Worm (Caenorhabditis elegans) whole organism, midembryonic: ENCODE measurements around the gene R09H10.5.

Source experiments
- T22C8.4 ChIP-seq: fragments of 200-800 bp; sonication (Bioruptor generic); IDR thresholded peaks from 2 replicates; pipeline ENCODE4 v1.3.6; 2022; ENCODE audit warnings: missing genetic modification characterization, missing compliant biosample characterization
- cog-1 ChIP-seq: sonication (generic microtip); optimal IDR thresholded peaks from 2 replicates; lab custom pipeline; 2016; ENCODE audit warnings: missing genetic modification characterization, missing compliant biosample characterization
- flt-1 ChIP-seq: fragments of 200-800 bp; sonication (Bioruptor generic); IDR thresholded peaks from 2 replicates; pipeline ENCODE4 v1.3.6; 2022; ENCODE audit warnings: missing genetic modification characterization, missing compliant biosample characterization
- klf-2 ChIP-seq: fragments of 200-800 bp; sonication (Bioruptor generic); conservative IDR thresholded peaks from 2 replicates; pipeline ENCODE4 v1.3.6; 2022; ENCODE audit warnings: missing genetic modification reagents, missing genetic modification characterization, missing compliant biosample characterization
- med-1 ChIP-seq: sonication (generic microtip); optimal IDR thresholded peaks from 2 replicates; lab custom pipeline; 2017; ENCODE audit warnings: missing genetic modification characterization, mild to moderate bottlenecking, missing compliant biosample characterization, antibody characterized with exemption, missing genetic modification reagents; ENCODE audit not compliant: insufficient read depth
- ref-1 ChIP-seq: fragments of 200-800 bp; sonication (Bioruptor generic); conservative IDR thresholded peaks from 2 replicates; pipeline ENCODE4 v1.3.6; 2022; ENCODE audit warnings: missing genetic modification reagents, missing genetic modification characterization, missing compliant biosample characterization
- tab-1 ChIP-seq: fragments of 200-800 bp; sonication (Bioruptor generic); IDR thresholded peaks from 2 replicates; pipeline ENCODE4 v1.3.6; 2022; ENCODE audit warnings: missing genetic modification characterization, missing compliant biosample characterization
- ztf-23 ChIP-seq: fragments of 200-800 bp; sonication (Bioruptor generic); IDR thresholded peaks from 2 replicates; pipeline ENCODE4 v1.3.6; 2022; ENCODE audit warnings: missing genetic modification reagents, missing genetic modification characterization, missing compliant biosample characterization
- ztf-29 ChIP-seq: fragments of 200-800 bp; sonication (Bioruptor generic); IDR thresholded peaks from 2 replicates; pipeline ENCODE4 v1.3.6; 2022; ENCODE audit warnings: missing genetic modification reagents, missing genetic modification characterization, missing compliant biosample characterization

R09H10.5 gene

ce11 chrIV:10630953-10631554, 2.4 kb upstream of the R09H10.5 start, which contains the start of gene F56C4.4:
Gene F56C4.4, minus strand, starts transcription at chrIV:10631267.
- TF ChIP-seq T22C8.4 (no peak), med-1 (GFP tag; lab: Kevin White, UChicago) (no peak), tab-1 (no peak), klf-2 (GFP tag; lab: Robert Waterston, UW) (no peak), flt-1 (no peak), cog-1 (tag; lab: Kevin White, UChicago) (no peak), ztf-23 (no peak), ztf-29 (GFP tag; lab: Robert Waterston, UW) (no peak), ref-1 (no peak)

DNA sequence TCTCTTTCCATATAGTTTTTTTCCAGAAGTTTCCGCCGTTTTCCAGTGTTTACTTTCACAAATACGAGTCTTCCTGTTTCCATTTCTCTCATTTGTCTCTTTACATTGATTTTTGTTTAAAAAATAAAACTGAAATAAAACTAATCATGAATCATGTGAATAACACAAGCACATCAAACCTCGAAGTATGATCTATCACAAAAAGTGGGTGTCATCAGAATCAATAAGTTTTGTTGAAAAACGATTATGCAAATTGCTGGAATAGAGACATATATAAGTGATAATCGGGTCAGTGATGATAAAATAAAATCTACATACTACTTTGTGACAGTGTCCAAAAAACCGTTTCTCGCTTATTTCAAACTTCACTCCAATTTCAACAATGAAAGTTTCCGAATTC, 7.8 kb downstream of the R09H10.5 start, which contains the start of gene R09H10.7:
TSS of gene R09H10.7 (plus strand) at position 301 of the 400 bp plus-strand sequence.
- TF ChIP-seq tab-1 (no peak), ztf-29 (GFP tag; lab: Robert Waterston, UW) (no peak), cog-1 (tag; lab: Kevin White, UChicago) (no peak), ref-1 (no peak), T22C8.4 (no peak), klf-2 (GFP tag; lab: Robert Waterston, UW) (no peak), flt-1 (no peak), ztf-23 (no peak), med-1 (GFP tag; lab: Kevin White, UChicago) (no peak)

DNA sequence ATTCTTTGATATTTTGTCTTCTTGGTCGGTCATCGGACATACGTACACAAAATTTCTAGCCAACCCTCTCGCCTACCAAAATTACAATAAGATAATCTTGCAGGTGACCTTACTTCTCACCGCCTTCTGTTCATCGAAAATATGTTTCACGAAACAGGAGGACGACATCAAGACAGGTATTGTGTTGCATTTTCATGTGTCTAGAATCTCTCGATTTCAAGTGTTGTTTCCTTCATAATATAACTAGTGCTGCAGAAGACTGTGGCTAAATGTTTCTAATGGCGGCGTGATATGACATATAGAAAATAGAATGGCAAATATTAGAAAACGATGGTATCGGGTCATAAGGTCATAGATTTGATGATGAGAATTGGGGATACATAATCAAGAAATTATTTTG, 11.5 kb downstream of the R09H10.5 start:
- TF ChIP-seq ztf-23 = no peak
- TF ChIP-seq flt-1 = no peak
- TF ChIP-seq ref-1 = no peak
- no peak for TF ChIP-seq tab-1
- no peak for TF ChIP-seq klf-2 (GFP tag; lab: Robert Waterston, UW)
- no peak for TF ChIP-seq cog-1 (tag; lab: Kevin White, UChicago)
- no peak for TF ChIP-seq med-1 (GFP tag; lab: Kevin White, UChicago)
- TF ChIP-seq ztf-29 (GFP tag; lab: Robert Waterston, UW) = no peak
- no peak for TF ChIP-seq T22C8.4

ce11 chrIV:10616366-10616765, 12.3 kb downstream of the R09H10.5 start:
- TF ChIP-seq ztf-29 (GFP tag; lab: Robert Waterston, UW) (no peak), ref-1 (no peak), flt-1 (no peak), cog-1 (tag; lab: Kevin White, UChicago) (no peak), T22C8.4 (no peak), ztf-23 (no peak), med-1 (GFP tag; lab: Kevin White, UChicago) (no peak), klf-2 (GFP tag; lab: Robert Waterston, UW) (no peak), tab-1 (no peak)

DNA sequence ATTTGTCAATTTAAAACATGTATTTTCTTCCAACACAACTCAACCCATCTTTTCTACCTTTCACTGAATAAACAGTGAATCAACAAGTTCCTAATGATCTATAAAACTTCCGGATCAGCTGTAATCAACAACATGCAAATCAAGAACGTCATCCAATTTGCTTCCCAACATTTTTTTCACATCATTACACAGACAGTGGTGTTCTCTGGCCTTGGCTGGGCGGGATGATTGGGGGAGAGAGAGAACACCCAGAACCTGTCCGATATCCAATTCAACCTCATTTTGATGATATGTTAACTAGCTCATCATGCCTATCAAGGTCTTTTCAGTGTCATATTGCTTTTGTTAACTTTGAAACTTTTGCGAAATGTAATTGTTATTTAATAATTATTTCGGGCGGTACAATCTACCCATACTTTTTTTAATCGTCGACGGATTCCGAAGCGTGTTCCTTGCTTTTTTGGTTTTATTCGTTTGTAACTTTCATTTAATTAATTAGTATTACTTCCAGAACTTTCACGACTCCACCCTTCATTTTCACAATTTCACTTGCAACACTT, 13.6 kb downstream of the R09H10.5 start, which contains the start of gene ptr-14:
TSS of gene ptr-14 (plus strand) at position 510 of the 560 bp plus-strand sequence.
- TF ChIP-seq ztf-23 (no peak), ztf-29 (GFP tag; lab: Robert Waterston, UW) (no peak), ref-1 (no peak), tab-1 (no peak), klf-2 (GFP tag; lab: Robert Waterston, UW) (no peak), med-1 (GFP tag; lab: Kevin White, UChicago) (no peak), flt-1 (no peak), T22C8.4 (no peak), cog-1 (tag; lab: Kevin White, UChicago) (no peak)

DNA sequence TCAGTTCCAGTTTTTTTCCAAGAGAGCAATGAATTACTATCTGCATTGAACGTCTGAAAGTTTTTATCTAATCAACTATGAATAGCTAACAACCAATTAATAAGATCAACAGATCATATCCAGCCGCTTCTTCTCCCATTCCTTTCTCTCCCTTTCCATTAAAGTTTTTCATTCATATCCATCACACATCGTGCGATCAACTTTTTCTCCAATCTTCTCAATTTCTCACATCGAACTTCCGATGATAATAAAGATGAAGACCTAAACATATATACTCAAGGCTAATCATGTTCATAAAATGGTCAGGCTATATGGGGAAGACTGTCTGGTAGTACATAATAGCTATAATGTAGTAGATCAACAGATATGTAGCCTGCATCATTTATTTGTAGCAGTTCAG, 16.3 kb downstream of the R09H10.5 start:
- TF ChIP-seq ref-1 (no peak), ztf-23 (no peak), ztf-29 (GFP tag; lab: Robert Waterston, UW) (no peak), flt-1 (no peak), klf-2 (GFP tag; lab: Robert Waterston, UW) (no peak)

DNA sequence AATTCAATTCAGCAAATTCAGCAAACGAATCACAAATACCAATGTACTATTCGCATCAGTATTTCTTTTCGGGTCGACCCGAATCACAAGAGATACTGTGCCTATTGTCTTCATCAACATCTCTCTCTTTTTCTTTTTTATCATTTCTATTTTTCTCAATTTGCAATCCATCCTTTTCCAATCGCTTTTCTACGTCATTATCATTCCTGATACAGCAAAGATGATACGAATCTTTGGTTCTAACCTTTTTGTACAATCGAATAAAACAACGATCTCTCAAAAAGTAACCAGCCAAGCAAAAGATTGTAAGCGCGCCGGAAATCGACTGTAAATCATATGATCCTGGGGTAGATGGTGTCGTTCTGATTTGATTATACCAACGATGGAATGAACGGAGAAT, 18.7 kb downstream of the R09H10.5 start:
- TF ChIP-seq ztf-29 (GFP tag; lab: Robert Waterston, UW) (no peak), med-1 (GFP tag; lab: Kevin White, UChicago) (no peak), T22C8.4 (no peak), tab-1 (no peak), ref-1 (no peak), cog-1 (tag; lab: Kevin White, UChicago) (no peak), ztf-23 (no peak), flt-1 (no peak), klf-2 (GFP tag; lab: Robert Waterston, UW) (no peak)

ce11 chrIV:10608275-10608674, 20.4 kb downstream of the R09H10.5 start, which contains the start of gene R09H10.6:
Gene R09H10.6, plus strand, starts transcription at chrIV:10608575.
- TF ChIP-seq tab-1 (no peak), cog-1 (tag; lab: Kevin White, UChicago) (no peak), klf-2 (GFP tag; lab: Robert Waterston, UW) (no peak)

ce11 chrIV:10606575-10607080, 22.0 kb downstream of the R09H10.5 start, which contains the start of gene R09H10.3:
Gene R09H10.3, plus strand, starts transcription at chrIV:10607030.
- no peak for TF ChIP-seq tab-1
- TF ChIP-seq flt-1 = no peak
- no peak for TF ChIP-seq ztf-29 (GFP tag; lab: Robert Waterston, UW)
- no peak for TF ChIP-seq cog-1 (tag; lab: Kevin White, UChicago)
- TF ChIP-seq ref-1 = no peak
- TF ChIP-seq T22C8.4 = no peak
- no peak for TF ChIP-seq klf-2 (GFP tag; lab: Robert Waterston, UW)
- TF ChIP-seq med-1 (GFP tag; lab: Kevin White, UChicago) = no peak
- no peak for TF ChIP-seq ztf-23

DNA sequence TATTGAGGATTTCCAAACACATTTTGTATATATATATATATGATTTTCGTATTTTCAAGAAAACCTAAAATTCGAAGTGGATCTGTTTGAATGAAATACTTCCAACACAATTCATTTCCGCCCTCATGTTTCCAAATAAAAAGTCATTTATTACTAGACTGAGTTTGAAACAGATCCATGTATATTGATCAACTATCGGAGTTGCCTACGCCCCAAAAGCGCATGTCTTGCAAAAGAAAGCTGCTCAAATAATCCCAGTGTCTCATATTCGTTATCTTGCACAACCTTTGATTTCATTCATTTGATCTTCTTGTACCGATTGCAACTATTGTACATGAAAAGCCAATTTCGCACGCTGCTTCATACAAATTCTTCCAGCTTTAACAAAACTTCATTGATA, 26.0 kb downstream of the R09H10.5 start, which contains the start of gene R09H10.2:
TSS of gene R09H10.2 (plus strand) at position 301 of the 400 bp plus-strand sequence.
- TF ChIP-seq T22C8.4 (no peak), ztf-29 (GFP tag; lab: Robert Waterston, UW) (no peak), ref-1 (no peak), med-1 (GFP tag; lab: Kevin White, UChicago) (no peak), klf-2 (GFP tag; lab: Robert Waterston, UW) (no peak)
